Fruit fly (Drosophila melanogaster) S2 (cell line): Measurements from ENCODE around the gene CG13373.

Experiments
- CG8478 ChIP-seq: fragments of >200 bp; optimal IDR thresholded peaks from 2 replicates; lab custom pipeline; 2018
- CTCF ChIP-seq, 2 experiments: fragments of >200 bp; optimal IDR thresholded peaks; 2 replicates each; lab custom pipeline; 2018

DNA sequence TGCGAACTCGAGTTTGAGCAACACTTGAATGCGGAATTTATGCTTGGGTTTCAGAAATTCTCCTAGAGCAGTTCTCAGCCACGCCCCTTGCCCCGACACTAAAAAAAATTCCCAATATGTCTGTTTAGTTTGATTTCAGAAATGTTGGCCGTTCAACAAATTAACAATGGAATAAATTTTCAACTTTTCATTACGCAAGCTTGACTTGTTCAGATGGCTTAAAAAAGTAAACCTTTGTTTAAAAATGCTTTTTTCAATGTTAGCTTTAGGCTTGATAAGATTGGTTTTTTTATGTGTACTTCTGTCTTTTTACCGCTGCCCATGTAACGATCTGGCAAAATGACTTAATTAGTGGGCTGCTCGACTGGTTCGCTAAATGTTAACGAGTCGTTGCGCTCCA is 24.1 kb upstream of the CG13373 start:
- TF ChIP-seq CG8478 (lab: Kevin White, UChicago) (no peak), CTCF (optimal IDR thresholded peaks at IDR 0.05; lab: Kevin White, UChicago) (no peak)
